Worm (Caenorhabditis elegans) whole organism, late embryonic: Measurements from ENCODE around the gene F16H6.9.

Experiments used
- C38D4.7 ChIP-seq: fragments of 200-800 bp; sonication (Bioruptor generic); optimal IDR thresholded peaks from 2 replicates; lab custom pipeline; 2018; ENCODE audit warnings: mild to moderate bottlenecking, missing genetic modification characterization, moderate library complexity, missing compliant biosample characterization
- K09A11.1 ChIP-seq: sonication (generic microtip); optimal IDR thresholded peaks from 2 replicates; lab custom pipeline; 2017; ENCODE audit warnings: antibody characterized with exemption, mild to moderate bottlenecking, missing genetic modification characterization, missing compliant biosample characterization; ENCODE audit not compliant: insufficient read depth
- ahr-1 ChIP-seq: sonication (generic microtip); optimal IDR thresholded peaks from 2 replicates; lab custom pipeline; 2016; ENCODE audit warnings: missing genetic modification characterization, missing compliant biosample characterization
- ama-1 ChIP-seq: fragments of 150-350 bp; optimal IDR thresholded peaks from 2 replicates; lab custom pipeline; 2014
- ceh-14 ChIP-seq: sonication (generic microtip); optimal IDR thresholded peaks from 2 replicates; lab custom pipeline; 2016; ENCODE audit warnings: missing genotype, missing genetic modification characterization, missing compliant biosample characterization
- ceh-18 ChIP-seq: sonication (generic microtip); optimal IDR thresholded peaks from 2 replicates; lab custom pipeline; 2016; ENCODE audit warnings: missing genetic modification characterization, missing compliant biosample characterization
- ceh-19 ChIP-seq: fragments of 200-800 bp; sonication (Bioruptor generic); optimal IDR thresholded peaks from 2 replicates; lab custom pipeline; 2018; ENCODE audit warnings: mild to moderate bottlenecking, missing genetic modification characterization, missing compliant biosample characterization
- ceh-2 ChIP-seq: sonication (generic microtip); optimal IDR thresholded peaks from 2 replicates; lab custom pipeline; 2016; ENCODE audit warnings: missing genotype, missing genetic modification characterization, missing compliant biosample characterization
- ceh-22 ChIP-seq: sonication (generic microtip); optimal IDR thresholded peaks from 2 replicates; lab custom pipeline; 2017; ENCODE audit warnings: missing biosample characterization, missing genetic modification characterization
- ceh-24 ChIP-seq: sonication (generic microtip); optimal IDR thresholded peaks from 2 replicates; lab custom pipeline; 2016; ENCODE audit warnings: mild to moderate bottlenecking, missing genetic modification characterization, missing compliant biosample characterization
- ceh-30 ChIP-seq: fragments of 150-350 bp; optimal IDR thresholded peaks from 2 replicates; lab custom pipeline; 2014; ENCODE audit warnings: missing biosample characterization, missing genetic modification characterization
- ceh-31 ChIP-seq: sonication (generic microtip); optimal IDR thresholded peaks from 2 replicates; lab custom pipeline; 2016; ENCODE audit warnings: missing genetic modification characterization, missing compliant biosample characterization
- ceh-34 ChIP-seq: sonication (generic microtip); optimal IDR thresholded peaks from 2 replicates; lab custom pipeline; 2016; ENCODE audit warnings: mild to moderate bottlenecking, missing genetic modification characterization, missing compliant biosample characterization
- ceh-48 ChIP-seq: sonication (generic microtip); optimal IDR thresholded peaks from 2 replicates; lab custom pipeline; 2016; ENCODE audit warnings: missing genetic modification characterization, inconsistent platforms, missing compliant biosample characterization
- ceh-6 ChIP-seq: fragments of 200-800 bp; sonication (Bioruptor generic); optimal IDR thresholded peaks from 2 replicates; lab custom pipeline; 2018; ENCODE audit warnings: mild to moderate bottlenecking, missing genetic modification characterization, missing compliant biosample characterization
- elt-4 ChIP-seq: sonication (generic microtip); optimal IDR thresholded peaks from 2 replicates; lab custom pipeline; 2016; ENCODE audit warnings: missing genetic modification characterization, missing compliant biosample characterization
- ets-4 ChIP-seq: sonication (generic microtip); optimal IDR thresholded peaks from 2 replicates; lab custom pipeline; 2016; ENCODE audit warnings: missing genetic modification characterization, missing compliant biosample characterization
- eyg-1 ChIP-seq: sonication (generic microtip); optimal IDR thresholded peaks from 2 replicates; lab custom pipeline; 2016; ENCODE audit warnings: missing genotype, missing genetic modification characterization, missing compliant biosample characterization
- fax-1 ChIP-seq: sonication (generic microtip); optimal IDR thresholded peaks from 2 replicates; lab custom pipeline; 2016; ENCODE audit warnings: missing genotype, missing genetic modification characterization, missing compliant biosample characterization
- fkh-10 ChIP-seq: fragments of 150-350 bp; optimal IDR thresholded peaks from 2 replicates; lab custom pipeline; 2014; ENCODE audit warnings: missing biosample characterization, missing genetic modification reagents, missing genetic modification characterization
- fkh-6 ChIP-seq: sonication (generic microtip); optimal IDR thresholded peaks from 2 replicates; lab custom pipeline; 2016; ENCODE audit warnings: missing genetic modification characterization, missing compliant biosample characterization
- hlh-13 ChIP-seq: fragments of 200-800 bp; sonication (Bioruptor generic); optimal IDR thresholded peaks from 2 replicates; lab custom pipeline; 2018; ENCODE audit warnings: mild to moderate bottlenecking, missing genetic modification characterization, missing compliant biosample characterization
- hlh-15 ChIP-seq: sonication (generic microtip); optimal IDR thresholded peaks from 2 replicates; lab custom pipeline; 2016; ENCODE audit warnings: missing genetic modification characterization, missing compliant biosample characterization
- hlh-30 ChIP-seq: sonication (generic microtip); optimal IDR thresholded peaks from 2 replicates; lab custom pipeline; 2017; ENCODE audit warnings: antibody characterized with exemption, missing genetic modification characterization, missing compliant biosample characterization; ENCODE audit not compliant: insufficient read depth
- hlh-8 ChIP-seq: sonication (generic microtip); optimal IDR thresholded peaks from 2 replicates; lab custom pipeline; 2016; ENCODE audit warnings: missing genotype, missing genetic modification characterization, missing compliant biosample characterization
- nfya-1 ChIP-seq: sonication (generic microtip); optimal IDR thresholded peaks from 2 replicates; lab custom pipeline; 2017; ENCODE audit warnings: missing genetic modification characterization, mild to moderate bottlenecking, missing compliant biosample characterization, antibody characterized with exemption, moderate library complexity
- nhr-11 ChIP-seq: fragments of 150-350 bp; optimal IDR thresholded peaks from 2 replicates; lab custom pipeline; 2014; ENCODE audit warnings: missing biosample characterization, missing genetic modification characterization
- odd-2 ChIP-seq: sonication (generic microtip); optimal IDR thresholded peaks from 2 replicates; lab custom pipeline; 2017; ENCODE audit warnings: antibody characterized with exemption, mild to moderate bottlenecking, missing genetic modification characterization, missing compliant biosample characterization
- pax-1 ChIP-seq: fragments of 150-350 bp; optimal IDR thresholded peaks from 2 replicates; lab custom pipeline; 2014; ENCODE audit warnings: missing biosample characterization, missing genetic modification characterization
- pha-4 ChIP-seq: fragments of 150-350 bp; optimal IDR thresholded peaks from 2 replicates; lab custom pipeline; 2018; ENCODE audit warnings: missing biosample characterization, missing genetic modification reagents, missing genetic modification characterization
- pros-1 ChIP-seq: fragments of 150-350 bp; optimal IDR thresholded peaks from 2 replicates; lab custom pipeline; 2014; ENCODE audit warnings: missing biosample characterization, missing genetic modification reagents, missing genetic modification characterization
- ref-2 ChIP-seq: sonication (generic microtip); optimal IDR thresholded peaks from 2 replicates; lab custom pipeline; 2016; ENCODE audit warnings: missing genetic modification characterization, missing compliant biosample characterization
- sdc-2 ChIP-seq: sonication (generic microtip); optimal IDR thresholded peaks from 2 replicates; lab custom pipeline; 2016; ENCODE audit warnings: missing genotype, missing genetic modification characterization, missing compliant biosample characterization
- sox-2 ChIP-seq: fragments of 200-800 bp; sonication (Bioruptor generic); IDR thresholded peaks from 2 replicates; pipeline ENCODE4 v1.3.6; 2022; ENCODE audit warnings: missing genetic modification reagents, missing genetic modification characterization, missing compliant biosample characterization
- syd-9 ChIP-seq: sonication (generic microtip); optimal IDR thresholded peaks from 2 replicates; lab custom pipeline; 2016; ENCODE audit warnings: mild to moderate bottlenecking, missing genetic modification characterization, moderate library complexity, missing compliant biosample characterization
- tbx-2 ChIP-seq: sonication (generic microtip); optimal IDR thresholded peaks from 2 replicates; lab custom pipeline; 2016; ENCODE audit warnings: missing genetic modification characterization, missing compliant biosample characterization
- unc-42 ChIP-seq: sonication (generic microtip); optimal IDR thresholded peaks from 2 replicates; lab custom pipeline; 2016; ENCODE audit warnings: missing genotype, missing genetic modification characterization, missing compliant biosample characterization
- unc-86 ChIP-seq: sonication (generic microtip); optimal IDR thresholded peaks from 2 replicates; lab custom pipeline; 2016; ENCODE audit warnings: missing genetic modification characterization, missing compliant biosample characterization
- zip-5 ChIP-seq: sonication (generic microtip); optimal IDR thresholded peaks from 2 replicates; lab custom pipeline; 2016; ENCODE audit warnings: missing genetic modification characterization, missing compliant biosample characterization
- ztf-16 ChIP-seq: sonication (generic microtip); optimal IDR thresholded peaks from 2 replicates; lab custom pipeline; 2017; ENCODE audit warnings: missing genetic modification characterization, missing compliant biosample characterization

F16H6.9 gene

DNA sequence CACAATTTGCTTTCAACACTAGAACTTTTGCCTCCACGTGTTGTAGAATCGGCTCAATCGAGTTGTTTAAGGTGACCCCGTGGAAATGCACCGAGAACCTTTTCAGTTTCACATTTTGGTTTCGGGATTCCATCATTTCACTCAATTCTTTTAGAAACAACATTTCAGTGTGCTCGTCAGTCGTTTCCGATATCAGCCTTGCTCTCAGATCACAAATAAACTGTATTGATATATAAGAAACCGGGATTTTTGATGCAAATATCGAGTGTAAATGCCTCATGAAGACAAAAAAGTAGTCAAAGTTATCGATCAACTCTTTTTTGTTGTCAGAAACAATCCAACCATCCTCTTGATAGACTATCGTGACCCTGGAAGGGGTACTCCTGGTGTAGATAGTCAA lies 48.6 kb downstream of the F16H6.9 start:
- no peak for TF ChIP-seq zip-5
- TF ChIP-seq ahr-1 = no peak
- no peak for TF ChIP-seq tbx-2 (tag; lab: Kevin White, UChicago)
- TF ChIP-seq ceh-30 (tag; lab: Kevin White, UChicago) = no peak
- no peak for TF ChIP-seq sox-2 (GFP tag; lab: Robert Waterston, UW)
- no peak for TF ChIP-seq unc-86 (tag; lab: Kevin White, UChicago)
- TF ChIP-seq ref-2 (tag; lab: Kevin White, UChicago) = no peak
- TF ChIP-seq, all 69 proteins: peak for 0

DNA sequence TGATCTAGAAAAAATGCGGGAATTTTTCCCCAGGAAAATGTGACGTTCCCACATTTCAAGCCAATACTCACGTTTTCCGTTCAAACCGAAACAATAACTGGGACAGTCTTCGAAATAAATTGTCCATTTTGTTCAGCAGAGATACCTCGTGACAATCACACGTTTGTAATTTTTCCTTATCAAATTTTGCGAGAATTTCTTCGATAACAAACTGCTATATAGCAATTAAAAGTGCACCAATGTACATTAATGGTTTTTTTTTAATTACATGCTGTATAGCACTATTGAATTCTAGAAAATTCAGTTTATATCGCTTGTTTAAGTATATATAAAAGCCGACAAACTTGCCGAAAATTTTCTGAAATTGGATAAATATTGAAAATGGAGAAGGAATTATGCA lies 49.4 kb downstream of the F16H6.9 start, which contains the start of gene R10E8.6:
TSS of gene R10E8.6 (minus strand) at position 154 of the 400 bp plus-strand sequence.
- TF ChIP-seq sox-2 (GFP tag; lab: Robert Waterston, UW) = no peak
- no peak for TF ChIP-seq K09A11.1
- TF ChIP-seq ceh-14 (tag; lab: Kevin White, UChicago) = no peak
- no peak for TF ChIP-seq ama-1
- no peak for TF ChIP-seq hlh-8 (tag; lab: Kevin White, UChicago)
- no peak for TF ChIP-seq ceh-24
- TF ChIP-seq sdc-2 (tag; lab: Kevin White, UChicago) = no peak
- no peak for TF ChIP-seq eyg-1 (tag; lab: Kevin White, UChicago)
- no peak for TF ChIP-seq ceh-22 (tag; lab: Kevin White, UChicago)
- TF ChIP-seq ref-2 (tag; lab: Kevin White, UChicago) = no peak
- no peak for TF ChIP-seq zip-5
- no peak for TF ChIP-seq fax-1 (tag; lab: Kevin White, UChicago)
- TF ChIP-seq ets-4 = no peak
- TF ChIP-seq syd-9 (tag; lab: Kevin White, UChicago) = no peak
- no peak for TF ChIP-seq ceh-19 (GFP tag; lab: Kevin White, UChicago)
- no peak for TF ChIP-seq odd-2 (tag; lab: Kevin White, UChicago)

DNA sequence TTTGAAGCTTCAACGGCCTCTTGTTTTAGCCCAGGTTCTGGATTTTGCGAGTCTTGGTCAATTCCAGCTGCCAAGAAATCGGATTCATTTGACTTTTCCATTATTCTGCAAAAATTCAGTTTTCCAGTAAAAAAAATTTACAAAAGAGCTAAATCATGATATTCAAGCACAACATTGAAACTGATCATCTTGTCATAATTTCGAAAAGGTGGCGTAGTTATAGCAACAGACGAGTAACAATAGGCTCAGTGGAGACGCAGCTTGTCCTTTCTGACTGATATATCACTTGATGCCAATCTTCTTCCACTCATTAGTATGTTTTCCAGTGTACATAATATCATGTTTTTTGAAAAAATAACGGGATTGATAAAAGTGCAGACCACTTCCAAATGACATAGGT lies 51.9 kb downstream of the F16H6.9 start, which contains the start of gene fbxa-213:
TSS of gene fbxa-213 (minus strand) at position 101 of the 400 bp plus-strand sequence.
- TF ChIP-seq nfya-1 (tag; lab: Kevin White, UChicago) = no peak
- no peak for TF ChIP-seq fax-1 (tag; lab: Kevin White, UChicago)
- no peak for TF ChIP-seq elt-4
- TF ChIP-seq ceh-31 (tag; lab: Kevin White, UChicago) = no peak
- TF ChIP-seq ceh-19 (GFP tag; lab: Kevin White, UChicago) = no peak
- no peak for TF ChIP-seq hlh-13 (GFP tag; lab: Kevin White, UChicago)
- no peak for TF ChIP-seq ceh-18 (tag; lab: Kevin White, UChicago)
- no peak for TF ChIP-seq ceh-6 (GFP tag; lab: Kevin White, UChicago)
- no peak for TF ChIP-seq nhr-11 (tag; lab: Kevin White, UChicago)
- TF ChIP-seq hlh-15 (tag; lab: Kevin White, UChicago) = no peak
- no peak for TF ChIP-seq fkh-10 (GFP tag; lab: Kevin White, UChicago)
- no peak for TF ChIP-seq unc-42 (tag; lab: Kevin White, UChicago)
- no peak for TF ChIP-seq pha-4 (tag; lab: Kevin White, UChicago)
- no peak for TF ChIP-seq pax-1 (tag; lab: Kevin White, UChicago)
- no peak for TF ChIP-seq hlh-30 (tag; lab: Kevin White, UChicago)
- no peak for TF ChIP-seq pros-1 (tag; lab: Kevin White, UChicago)

DNA sequence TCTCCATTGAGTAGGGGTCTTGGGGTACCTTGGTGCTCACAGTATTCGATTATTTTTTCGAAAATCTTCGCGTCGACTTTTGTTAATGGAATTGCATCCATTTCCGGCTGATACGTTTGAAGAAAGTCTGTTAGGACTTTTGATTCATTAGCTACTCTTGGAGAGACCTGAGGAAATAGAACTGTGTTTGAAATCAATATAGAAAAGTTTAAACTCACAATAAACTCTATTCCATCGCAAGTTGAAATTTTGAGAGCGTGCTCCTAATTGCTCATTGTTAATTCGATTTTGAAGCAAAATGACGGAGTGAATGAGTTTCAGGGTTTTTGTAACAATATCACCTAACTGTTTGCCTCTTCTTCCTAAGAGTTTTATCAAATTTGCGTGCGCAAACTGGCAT lies 53.0 kb downstream of the F16H6.9 start, which contains the start of gene skr-6:
TSS of gene skr-6 (minus strand) at position 101 of the 400 bp plus-strand sequence.
- TF ChIP-seq pax-1 (tag; lab: Kevin White, UChicago) = no peak

DNA sequence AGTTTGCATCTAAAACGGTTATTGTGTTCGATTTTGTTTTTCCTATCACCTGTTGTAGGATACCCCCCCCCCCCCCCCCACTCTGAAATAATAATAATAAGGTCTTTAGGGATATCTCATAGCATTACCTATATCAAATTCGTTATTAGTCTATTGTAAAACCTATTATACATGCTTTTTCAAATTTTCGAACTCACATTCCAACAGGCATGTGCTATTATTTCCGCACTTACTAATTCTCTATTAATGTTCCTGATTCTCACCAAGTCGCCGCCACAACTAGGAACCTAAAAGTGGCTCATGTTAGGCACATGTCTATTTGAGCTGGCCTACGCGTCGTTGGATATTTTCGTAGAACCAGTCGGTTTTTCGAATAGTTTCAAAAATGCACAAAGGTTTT lies 53.5 kb downstream of the F16H6.9 start, which contains the start of gene Y37H2C.4:
TSS of gene Y37H2C.4 (plus strand) at position 301 of the 400 bp plus-strand sequence.
- TF ChIP-seq ahr-1 (no peak), ztf-16 (no peak), C38D4.7 (GFP tag; lab: Kevin White, UChicago) (no peak), ceh-6 (GFP tag; lab: Kevin White, UChicago) (no peak), fkh-6 (tag; lab: Kevin White, UChicago) (no peak), ref-2 (tag; lab: Kevin White, UChicago) (no peak), ceh-48 (tag; lab: Kevin White, UChicago) (no peak), ceh-24 (no peak), fkh-10 (GFP tag; lab: Kevin White, UChicago) (no peak), ceh-34 (tag; lab: Kevin White, UChicago) (no peak), syd-9 (tag; lab: Kevin White, UChicago) (no peak), ceh-14 (tag; lab: Kevin White, UChicago) (no peak), ceh-2 (tag; lab: Kevin White, UChicago) (no peak)
